Worm (Caenorhabditis elegans) whole organism, L4/young adult: ENCODE results near the gene nas-3.

Experiments
- W03F9.2 ChIP-seq: fragments of 150-350 bp; optimal IDR thresholded peaks from 2 replicates; lab custom pipeline; 2014; ENCODE audit warnings: missing biosample characterization, missing genetic modification characterization
- dao-5 ChIP-seq: sonication (generic microtip); optimal IDR thresholded peaks from 2 replicates; lab custom pipeline; 2016; ENCODE audit warnings: missing genotype, missing genetic modification characterization, moderate library complexity, missing compliant biosample characterization
- him-1 ChIP-seq: sonication (generic microtip); optimal IDR thresholded peaks from 2 replicates; lab custom pipeline; 2016; ENCODE audit warnings: missing genotype, missing genetic modification reagents, missing genetic modification characterization, missing compliant biosample characterization

DNA sequence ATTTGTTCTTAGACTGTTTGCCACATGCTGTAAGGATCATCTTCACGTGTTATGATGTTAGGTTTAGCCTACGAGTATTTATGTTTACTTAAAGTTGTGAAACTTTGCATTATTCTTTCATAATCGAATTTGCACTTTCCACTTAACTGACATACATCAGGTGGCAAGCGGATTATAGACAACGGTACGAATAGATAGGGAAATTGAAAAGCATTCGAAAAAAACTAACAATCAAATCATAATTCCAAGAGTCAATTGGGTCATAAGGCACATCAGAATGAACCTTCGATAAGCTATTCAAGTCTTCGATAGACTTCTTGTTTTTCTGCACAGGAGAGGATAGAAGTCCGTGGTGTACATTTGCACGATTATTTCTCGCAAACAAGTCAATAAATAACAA lies 14.5 kb downstream of the nas-3 start:
- TF ChIP-seq him-1 (tag; lab: Kevin White, UChicago) (no peak), dao-5 (tag; lab: Kevin White, UChicago) (no peak), W03F9.2 (no peak)
